Fruit fly (Drosophila melanogaster) whole organism, prepupa: ENCODE results near the gene Ldsdh1.

Source experiments
- CG10631 ChIP-seq: fragments of 200-800 bp; sonication (Bioruptor generic); optimal IDR thresholded peaks from 2 replicates; lab custom pipeline; 2016; ENCODE audit warnings: missing biosample characterization, missing genetic modification characterization
- CG10669 ChIP-seq: fragments of 200-800 bp; sonication (Bioruptor generic); optimal IDR thresholded peaks from 3 replicates; lab custom pipeline; 2018; ENCODE audit warnings: missing biosample characterization, mild to moderate bottlenecking, missing genetic modification characterization, moderate library complexity
- CG11294 ChIP-seq: fragments of 200-800 bp; sonication (Bioruptor generic); IDR thresholded peaks from 2 replicates; pipeline ENCODE4 v1.3.6; 2022; ENCODE audit warnings: missing biosample characterization, missing genetic modification characterization
- CG11762 ChIP-seq: fragments of 200-800 bp; sonication (Bioruptor generic); optimal IDR thresholded peaks from 3 replicates; lab custom pipeline; 2016; ENCODE audit warnings: missing biosample characterization, missing genetic modification characterization; ENCODE audit not compliant: insufficient read depth
- CG1621 ChIP-seq: fragments of 200-800 bp; sonication (Bioruptor generic); optimal IDR thresholded peaks from 3 replicates; lab custom pipeline; 2018; ENCODE audit warnings: missing biosample characterization, mild to moderate bottlenecking, missing genetic modification characterization
- CG32006 ChIP-seq: fragments of 200-800 bp; sonication (Bioruptor generic); optimal IDR thresholded peaks from 3 replicates; lab custom pipeline; 2017; ENCODE audit warnings: missing biosample characterization, mild to moderate bottlenecking, missing genetic modification characterization
- CG34406 ChIP-seq: fragments of 200-800 bp; sonication (Bioruptor generic); optimal IDR thresholded peaks from 3 replicates; lab custom pipeline; 2016; ENCODE audit warnings: missing biosample characterization, missing genetic modification characterization
- CG3919 ChIP-seq: fragments of 200-800 bp; sonication (Bioruptor generic); optimal IDR thresholded peaks from 3 replicates; lab custom pipeline; 2016; ENCODE audit warnings: missing biosample characterization, missing genetic modification characterization
- CG4318 ChIP-seq: fragments of 200-800 bp; sonication (Bioruptor generic); optimal IDR thresholded peaks from 3 replicates; lab custom pipeline; 2017; ENCODE audit warnings: missing biosample characterization, mild to moderate bottlenecking, missing genetic modification characterization
- CG6792 ChIP-seq: fragments of 200-800 bp; sonication (Bioruptor generic); optimal IDR thresholded peaks from 3 replicates; lab custom pipeline; 2016; ENCODE audit warnings: missing biosample characterization, missing genetic modification characterization
- CG6808 ChIP-seq: fragments of 200-800 bp; sonication (Bioruptor generic); optimal IDR thresholded peaks from 3 replicates; lab custom pipeline; 2017; ENCODE audit warnings: missing biosample characterization, missing genetic modification characterization, mild to moderate bottlenecking, moderate library complexity, missing genetic modification reagents
- CG7368 ChIP-seq: fragments of 200-800 bp; sonication (Bioruptor generic); optimal IDR thresholded peaks from 3 replicates; lab custom pipeline; 2016; ENCODE audit warnings: missing biosample characterization, missing genetic modification characterization
- CG8119 ChIP-seq: fragments of 200-800 bp; sonication (Bioruptor generic); IDR thresholded peaks from 3 replicates; pipeline ENCODE4 v1.3.6; 2022; ENCODE audit warnings: missing biosample characterization, missing genetic modification characterization
- Eip93F ChIP-seq: fragments of 200-800 bp; sonication (Bioruptor generic); optimal IDR thresholded peaks from 2 replicates; lab custom pipeline; 2016; ENCODE audit warnings: missing biosample characterization, mild to moderate bottlenecking, missing genetic modification characterization
- Ets96B ChIP-seq: fragments of 200-800 bp; optimal IDR thresholded peaks from 2 replicates; lab custom pipeline; 2019; ENCODE audit warnings: missing biosample characterization, mild to moderate bottlenecking, missing genetic modification characterization, moderate library complexity
- Hr4 ChIP-seq: fragments of 200-800 bp; sonication (Bioruptor generic); optimal IDR thresholded peaks from 3 replicates; lab custom pipeline; 2016; ENCODE audit warnings: missing biosample characterization, missing genetic modification characterization
- Sox102F ChIP-seq: fragments of 200-800 bp; sonication (Bioruptor generic); optimal IDR thresholded peaks from 2 replicates; lab custom pipeline; 2016; ENCODE audit warnings: missing biosample characterization, mild to moderate bottlenecking, missing genetic modification characterization
- Sox14 ChIP-seq: fragments of 200-800 bp; sonication (Bioruptor generic); optimal IDR thresholded peaks from 3 replicates; lab custom pipeline; 2016; ENCODE audit warnings: missing biosample characterization, missing genetic modification characterization
- Sox15 ChIP-seq: fragments of 200-800 bp; sonication (Bioruptor generic); optimal IDR thresholded peaks from 3 replicates; lab custom pipeline; 2016; ENCODE audit warnings: missing biosample characterization, missing genetic modification characterization
- achi ChIP-seq: fragments of 200-800 bp; sonication (Bioruptor generic); optimal IDR thresholded peaks from 3 replicates; lab custom pipeline; 2016; ENCODE audit warnings: missing biosample characterization, missing genetic modification characterization
- acj6 ChIP-seq: fragments of 200-800 bp; sonication (Bioruptor generic); optimal IDR thresholded peaks from 3 replicates; lab custom pipeline; 2016; ENCODE audit warnings: missing biosample characterization, missing genetic modification characterization
- cyc ChIP-seq: fragments of 200-800 bp; sonication (Bioruptor generic); optimal IDR thresholded peaks from 3 replicates; lab custom pipeline; 2016; ENCODE audit warnings: missing biosample characterization, missing genetic modification characterization
- dsx ChIP-seq: fragments of 200-800 bp; optimal IDR thresholded peaks from 3 replicates; lab custom pipeline; 2019; ENCODE audit warnings: missing biosample characterization, mild to moderate bottlenecking, missing genetic modification characterization, moderate library complexity; ENCODE audit not compliant: poor library complexity, severe bottlenecking
- eg ChIP-seq: fragments of 200-800 bp; sonication (Bioruptor generic); IDR thresholded peaks from 3 replicates; pipeline ENCODE4 v1.3.6; 2022; ENCODE audit warnings: missing biosample characterization, missing genetic modification characterization
- esn ChIP-seq: fragments of 200-800 bp; sonication (Bioruptor generic); optimal IDR thresholded peaks from 2 replicates; lab custom pipeline; 2016; ENCODE audit warnings: missing biosample characterization, mild to moderate bottlenecking, missing genetic modification characterization, moderate library complexity
- fd85E ChIP-seq: fragments of 200-800 bp; sonication (Bioruptor generic); optimal IDR thresholded peaks from 3 replicates; lab custom pipeline; 2016; ENCODE audit warnings: missing biosample characterization, missing genetic modification characterization
- pdm3 ChIP-seq: fragments of 200-800 bp; sonication (Bioruptor generic); optimal IDR thresholded peaks from 3 replicates; lab custom pipeline; 2016; ENCODE audit warnings: missing biosample characterization, missing genetic modification characterization
- salr ChIP-seq, 2 experiments: fragments of 200-800 bp; sonication (Bioruptor generic); optimal IDR thresholded peaks; 3 replicates each; lab custom pipeline; 2016 to 2018; ENCODE audit warnings: missing biosample characterization in 2 of 2, missing genetic modification characterization in 2 of 2, mild to moderate bottlenecking in 1 of 2
- svp ChIP-seq: fragments of 200-800 bp; sonication (Bioruptor generic); peaks from one replicate; lab custom pipeline; 2016; ENCODE audit warnings: missing biosample characterization, missing genetic modification characterization
- topi ChIP-seq: fragments of 200-800 bp; sonication (Bioruptor generic); optimal IDR thresholded peaks from 3 replicates; lab custom pipeline; 2016; ENCODE audit warnings: missing biosample characterization, missing genetic modification characterization

The Ldsdh1 gene

DNA sequence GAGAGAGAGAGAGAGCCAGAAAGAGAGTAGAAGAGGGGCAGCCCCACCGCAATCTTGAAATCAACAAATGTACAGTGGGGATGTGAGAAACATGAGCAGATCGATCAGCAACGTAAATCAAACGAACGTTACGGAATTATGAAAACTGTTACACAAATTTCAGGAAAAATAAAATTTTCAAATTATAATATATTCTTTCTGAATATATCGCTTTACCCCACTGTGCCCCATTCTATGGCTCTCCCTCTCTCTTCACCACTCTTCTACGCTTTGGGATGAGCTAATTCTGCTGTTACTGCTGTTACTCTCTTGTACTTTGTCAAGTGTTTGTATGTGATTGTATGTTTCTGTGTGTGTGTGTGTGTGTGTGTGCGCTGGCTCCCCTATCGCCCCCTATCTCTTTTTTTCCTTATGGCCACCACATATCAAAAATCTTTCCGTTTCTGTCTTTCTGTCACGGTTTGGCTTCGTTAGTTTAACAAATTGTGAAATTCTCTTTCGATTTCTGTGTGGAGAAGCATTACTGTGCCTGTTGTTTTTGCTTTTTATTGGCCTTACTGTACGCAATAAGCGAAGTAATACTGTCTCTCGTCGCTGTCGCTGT, 9.7 kb upstream of the Ldsdh1 start (continued):
- TF ChIP-seq topi (GFP tag; lab: Kevin White, UChicago) (peak; percentile 96), eg (GFP tag; lab: Robert Waterston, UW) (peak; percentile 99), CG4318 (GFP tag; lab: Kevin White, UChicago) (peak; percentile 94), acj6 (peak; percentile 97), esn (GFP tag; lab: Kevin White, UChicago) (peak; percentile 96), CG6808 (GFP tag; lab: Kevin White, UChicago) (peak; percentile 90), CG11762 (GFP tag; lab: Kevin White, UChicago) (peak; percentile 96), Sox15 (GFP tag; lab: Kevin White, UChicago) (peak; percentile 91), CG1621 (tag; lab: Kevin White, UChicago) (peak; percentile 94), CG7368 (GFP tag; lab: Kevin White, UChicago) (peak; percentile 92), CG11294 (GFP tag; lab: Robert Waterston, UW) (peak; percentile 96), Sox14 (peak; percentile 95), fd85E (GFP tag; lab: Kevin White, UChicago) (peak; percentile 84), CG6792 (GFP tag; lab: Kevin White, UChicago) (peak; percentile 95), CG34406 (GFP tag; lab: Kevin White, UChicago) (peak; percentile 96)

DNA sequence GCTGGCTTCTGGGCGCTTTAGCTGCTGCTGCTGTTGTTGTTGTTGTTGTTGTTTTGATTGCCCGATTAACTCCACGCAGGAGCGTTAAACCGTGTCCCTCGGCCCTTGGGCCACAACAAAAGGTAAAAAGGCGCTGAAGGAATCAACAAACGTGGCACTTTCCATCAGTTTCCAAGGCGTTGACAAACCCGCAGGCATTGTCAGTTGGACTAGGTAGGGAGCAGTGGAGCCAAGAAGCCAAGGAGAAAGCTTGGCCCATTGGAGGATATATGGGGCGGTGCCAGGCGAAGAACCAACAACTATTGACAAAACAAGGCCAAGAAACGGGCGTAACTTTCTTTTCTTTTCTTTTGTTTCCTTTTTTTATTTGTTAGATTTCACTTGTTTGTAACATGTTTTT, 5.7 kb upstream of the Ldsdh1 start, which contains the start of gene CG2256:
Gene CG2256, minus strand, starts transcription at position 101 of the 400 bp plus-strand sequence.
- TF ChIP-seq CG32006 (GFP tag; lab: Kevin White, UChicago) (no peak), CG34406 (GFP tag; lab: Kevin White, UChicago) (no peak), CG6808 (GFP tag; lab: Kevin White, UChicago) (no peak)
- TF ChIP-seq, all 60 proteins: peak for 0

- TF ChIP-seq svp (GFP tag; lab: Kevin White, UChicago) (peak; percentile 99), cyc (GFP tag; lab: Kevin White, UChicago) (no peak), esn (GFP tag; lab: Kevin White, UChicago) (peak; percentile 6), CG10631 (GFP tag; lab: Kevin White, UChicago) (no peak), pdm3 (GFP tag; lab: Kevin White, UChicago) (no peak)
Observed at dm6 chrX:8080174-8080573, 1.2 kb downstream of the Ldsdh1 start.

- TF ChIP-seq Sox102F (GFP tag; lab: Kevin White, UChicago) (no peak), dsx (GFP tag; lab: Kevin White, UChicago) (no peak), CG8119 (no peak), pdm3 (GFP tag; lab: Kevin White, UChicago) (no peak), achi (GFP tag; lab: Kevin White, UChicago) (no peak), CG3919 (GFP tag; lab: Kevin White, UChicago) (no peak), fd85E (GFP tag; lab: Kevin White, UChicago) (no peak), CG10631 (GFP tag; lab: Kevin White, UChicago) (no peak), CG7368 (GFP tag; lab: Kevin White, UChicago) (no peak), salr (GFP tag; optimal IDR thresholded peaks at IDR 0.05; lab: Kevin White, UChicago) (no peak), CG10669 (GFP tag; lab: Kevin White, UChicago) (no peak), CG11762 (GFP tag; lab: Kevin White, UChicago) (no peak), esn (GFP tag; lab: Kevin White, UChicago) (no peak), Hr4 (GFP tag; lab: Kevin White, UChicago) (no peak), CG34406 (GFP tag; lab: Kevin White, UChicago) (no peak), CG6792 (GFP tag; lab: Kevin White, UChicago) (no peak), Eip93F (GFP tag; lab: Kevin White, UChicago) (no peak), Ets96B (no peak)
- TF ChIP-seq, all 60 proteins: peak for 0
Observed at dm6 chrX:8075300-8075927, 6.0 kb downstream of the Ldsdh1 start, which contains the start of the genes Upf2 and CG1571. TSS of gene Upf2 (minus strand) at chrX:8075466. TSS of gene CG1571 (plus strand) at chrX:8075877.
